Worm (Caenorhabditis elegans) whole organism, late embryonic: Measurements from ENCODE around the gene C28H8.5.

Experiments used
- C08G9.2 ChIP-seq: sonication (generic microtip); optimal IDR thresholded peaks from 2 replicates; lab custom pipeline; 2016; ENCODE audit warnings: mild to moderate bottlenecking, missing genetic modification characterization, moderate library complexity, missing compliant biosample characterization
- F13H6.1 ChIP-seq: sonication (generic microtip); optimal IDR thresholded peaks from 2 replicates; lab custom pipeline; 2016; ENCODE audit warnings: missing genetic modification characterization, missing compliant biosample characterization
- K02D7.2 ChIP-seq: sonication (generic microtip); optimal IDR thresholded peaks from 2 replicates; lab custom pipeline; 2017; ENCODE audit warnings: mild to moderate bottlenecking, missing genetic modification characterization, missing compliant biosample characterization
- T23F11.4 ChIP-seq: fragments of 200-800 bp; sonication (Bioruptor generic); optimal IDR thresholded peaks from 2 replicates; lab custom pipeline; 2018; ENCODE audit warnings: mild to moderate bottlenecking, missing genetic modification characterization, missing compliant biosample characterization
- ama-1 ChIP-seq: fragments of 150-350 bp; optimal IDR thresholded peaks from 2 replicates; lab custom pipeline; 2014
- ceh-14 ChIP-seq: sonication (generic microtip); optimal IDR thresholded peaks from 2 replicates; lab custom pipeline; 2016; ENCODE audit warnings: missing genotype, missing genetic modification characterization, missing compliant biosample characterization
- ceh-18 ChIP-seq: sonication (generic microtip); optimal IDR thresholded peaks from 2 replicates; lab custom pipeline; 2016; ENCODE audit warnings: missing genetic modification characterization, missing compliant biosample characterization
- ceh-2 ChIP-seq: sonication (generic microtip); optimal IDR thresholded peaks from 2 replicates; lab custom pipeline; 2016; ENCODE audit warnings: missing genotype, missing genetic modification characterization, missing compliant biosample characterization
- ceh-22 ChIP-seq: sonication (generic microtip); optimal IDR thresholded peaks from 2 replicates; lab custom pipeline; 2017; ENCODE audit warnings: missing biosample characterization, missing genetic modification characterization
- ceh-31 ChIP-seq: sonication (generic microtip); optimal IDR thresholded peaks from 2 replicates; lab custom pipeline; 2016; ENCODE audit warnings: missing genetic modification characterization, missing compliant biosample characterization
- ceh-34 ChIP-seq: sonication (generic microtip); optimal IDR thresholded peaks from 2 replicates; lab custom pipeline; 2016; ENCODE audit warnings: mild to moderate bottlenecking, missing genetic modification characterization, missing compliant biosample characterization
- ceh-45 ChIP-seq: fragments of 200-800 bp; sonication (Bioruptor generic); IDR thresholded peaks from 2 replicates; pipeline ENCODE4 v1.3.6; 2022; ENCODE audit warnings: missing genetic modification reagents, missing genetic modification characterization, missing compliant biosample characterization
- ceh-48 ChIP-seq: sonication (generic microtip); optimal IDR thresholded peaks from 2 replicates; lab custom pipeline; 2016; ENCODE audit warnings: missing genetic modification characterization, inconsistent platforms, missing compliant biosample characterization
- ceh-9 ChIP-seq: sonication (generic microtip); optimal IDR thresholded peaks from 2 replicates; lab custom pipeline; 2016; ENCODE audit warnings: mild to moderate bottlenecking, missing genetic modification characterization, inconsistent platforms, missing compliant biosample characterization
- che-1 ChIP-seq: sonication (generic microtip); optimal IDR thresholded peaks from 2 replicates; lab custom pipeline; 2016; ENCODE audit warnings: mild to moderate bottlenecking, missing genetic modification characterization, missing compliant biosample characterization
- dmd-4 ChIP-seq: sonication (generic microtip); optimal IDR thresholded peaks from 2 replicates; lab custom pipeline; 2016; ENCODE audit warnings: borderline replicate concordance, missing genetic modification characterization, missing compliant biosample characterization
- dve-1 ChIP-seq: sonication (generic microtip); optimal IDR thresholded peaks from 2 replicates; lab custom pipeline; 2017; ENCODE audit warnings: antibody characterized with exemption, mild to moderate bottlenecking, missing genetic modification characterization, missing compliant biosample characterization
- elt-2 ChIP-seq: sonication (generic microtip); optimal IDR thresholded peaks from 2 replicates; lab custom pipeline; 2016; ENCODE audit warnings: missing genetic modification reagents, missing genetic modification characterization, missing compliant biosample characterization
- elt-4 ChIP-seq: sonication (generic microtip); optimal IDR thresholded peaks from 2 replicates; lab custom pipeline; 2016; ENCODE audit warnings: missing genetic modification characterization, missing compliant biosample characterization
- ets-4 ChIP-seq: sonication (generic microtip); optimal IDR thresholded peaks from 2 replicates; lab custom pipeline; 2016; ENCODE audit warnings: missing genetic modification characterization, missing compliant biosample characterization
- eyg-1 ChIP-seq: sonication (generic microtip); optimal IDR thresholded peaks from 2 replicates; lab custom pipeline; 2016; ENCODE audit warnings: missing genotype, missing genetic modification characterization, missing compliant biosample characterization
- fax-1 ChIP-seq: sonication (generic microtip); optimal IDR thresholded peaks from 2 replicates; lab custom pipeline; 2016; ENCODE audit warnings: missing genotype, missing genetic modification characterization, missing compliant biosample characterization
- fkh-10 ChIP-seq: fragments of 150-350 bp; optimal IDR thresholded peaks from 2 replicates; lab custom pipeline; 2014; ENCODE audit warnings: missing biosample characterization, missing genetic modification reagents, missing genetic modification characterization
- hlh-30 ChIP-seq: sonication (generic microtip); optimal IDR thresholded peaks from 2 replicates; lab custom pipeline; 2017; ENCODE audit warnings: antibody characterized with exemption, missing genetic modification characterization, missing compliant biosample characterization; ENCODE audit not compliant: insufficient read depth
- hlh-6 ChIP-seq: sonication (generic microtip); optimal IDR thresholded peaks from 2 replicates; lab custom pipeline; 2016; ENCODE audit warnings: missing genotype, missing genetic modification characterization, missing compliant biosample characterization
- hlh-8 ChIP-seq: sonication (generic microtip); optimal IDR thresholded peaks from 2 replicates; lab custom pipeline; 2016; ENCODE audit warnings: missing genotype, missing genetic modification characterization, missing compliant biosample characterization
- lin-11 ChIP-seq: fragments of 200-800 bp; sonication (Bioruptor generic); optimal IDR thresholded peaks from 2 replicates; lab custom pipeline; 2018; ENCODE audit warnings: mild to moderate bottlenecking, missing genetic modification characterization, missing compliant biosample characterization
- mec-3 ChIP-seq: sonication (generic microtip); optimal IDR thresholded peaks from 2 replicates; lab custom pipeline; 2016; ENCODE audit warnings: borderline replicate concordance, missing genetic modification characterization, missing compliant biosample characterization
- nfya-1 ChIP-seq: sonication (generic microtip); optimal IDR thresholded peaks from 2 replicates; lab custom pipeline; 2017; ENCODE audit warnings: missing genetic modification characterization, mild to moderate bottlenecking, missing compliant biosample characterization, antibody characterized with exemption, moderate library complexity
- nhr-232 ChIP-seq: sonication (generic microtip); optimal IDR thresholded peaks from 2 replicates; lab custom pipeline; 2016; ENCODE audit warnings: missing genetic modification characterization, missing compliant biosample characterization
- npax-4 ChIP-seq: sonication (generic microtip); optimal IDR thresholded peaks from 2 replicates; lab custom pipeline; 2016; ENCODE audit warnings: missing genetic modification characterization, missing compliant biosample characterization
- pat-9 ChIP-seq: fragments of 200-800 bp; sonication (Bioruptor generic); optimal IDR thresholded peaks from 2 replicates; lab custom pipeline; 2018; ENCODE audit warnings: mild to moderate bottlenecking, missing genetic modification characterization, moderate library complexity, missing compliant biosample characterization
- pha-2 ChIP-seq: sonication (generic microtip); optimal IDR thresholded peaks from 2 replicates; lab custom pipeline; 2017; ENCODE audit warnings: mild to moderate bottlenecking, missing genetic modification characterization, missing compliant biosample characterization
- pqm-1 ChIP-seq: sonication (generic microtip); optimal IDR thresholded peaks from 2 replicates; lab custom pipeline; 2016; ENCODE audit warnings: missing genetic modification characterization, missing compliant biosample characterization
- pros-1 ChIP-seq: fragments of 150-350 bp; optimal IDR thresholded peaks from 2 replicates; lab custom pipeline; 2014; ENCODE audit warnings: missing biosample characterization, missing genetic modification reagents, missing genetic modification characterization
- ref-2 ChIP-seq: sonication (generic microtip); optimal IDR thresholded peaks from 2 replicates; lab custom pipeline; 2016; ENCODE audit warnings: missing genetic modification characterization, missing compliant biosample characterization
- rnt-1 ChIP-seq: sonication (generic microtip); optimal IDR thresholded peaks from 2 replicates; lab custom pipeline; 2016; ENCODE audit warnings: missing genetic modification characterization, missing compliant biosample characterization
- sox-2 ChIP-seq: fragments of 200-800 bp; sonication (Bioruptor generic); IDR thresholded peaks from 2 replicates; pipeline ENCODE4 v1.3.6; 2022; ENCODE audit warnings: missing genetic modification reagents, missing genetic modification characterization, missing compliant biosample characterization
- sox-4 ChIP-seq: sonication (generic microtip); optimal IDR thresholded peaks from 2 replicates; lab custom pipeline; 2017; ENCODE audit warnings: mild to moderate bottlenecking, missing genetic modification characterization, inconsistent platforms, missing compliant biosample characterization
- tbx-2 ChIP-seq: sonication (generic microtip); optimal IDR thresholded peaks from 2 replicates; lab custom pipeline; 2016; ENCODE audit warnings: missing genetic modification characterization, missing compliant biosample characterization
- tbx-7 ChIP-seq: sonication (generic microtip); optimal IDR thresholded peaks from 2 replicates; lab custom pipeline; 2016; ENCODE audit warnings: missing genotype, missing genetic modification characterization, missing compliant biosample characterization
- ttx-3 ChIP-seq: sonication (generic microtip); optimal IDR thresholded peaks from 2 replicates; lab custom pipeline; 2016; ENCODE audit warnings: missing genetic modification reagents, missing genetic modification characterization, missing compliant biosample characterization
- unc-42 ChIP-seq: sonication (generic microtip); optimal IDR thresholded peaks from 2 replicates; lab custom pipeline; 2016; ENCODE audit warnings: missing genotype, missing genetic modification characterization, missing compliant biosample characterization
- unc-55 ChIP-seq: sonication (generic microtip); optimal IDR thresholded peaks from 2 replicates; lab custom pipeline; 2017; ENCODE audit warnings: missing biosample characterization, missing genetic modification reagents, missing genetic modification characterization
- unc-86 ChIP-seq: sonication (generic microtip); optimal IDR thresholded peaks from 2 replicates; lab custom pipeline; 2016; ENCODE audit warnings: missing genetic modification characterization, missing compliant biosample characterization
- ztf-16 ChIP-seq: sonication (generic microtip); optimal IDR thresholded peaks from 2 replicates; lab custom pipeline; 2017; ENCODE audit warnings: missing genetic modification characterization, missing compliant biosample characterization

Gene C28H8.5

ce11 chrIII:5846412-5846811, 37.7 kb upstream of the C28H8.5 start:
- no peak for TF ChIP-seq T23F11.4 (GFP tag; lab: Kevin White, UChicago)
- no peak for TF ChIP-seq pha-2
- TF ChIP-seq pqm-1 (tag; lab: Kevin White, UChicago), result no peak
- TF ChIP-seq unc-42 (tag; lab: Kevin White, UChicago), result peak; percentile 38
- no peak for TF ChIP-seq npax-4
- TF ChIP-seq ceh-18 (tag; lab: Kevin White, UChicago), result peak; percentile 0
- no peak for TF ChIP-seq ceh-31 (tag; lab: Kevin White, UChicago)
- TF ChIP-seq ets-4 (tag; lab: Kevin White, UChicago), result no peak
- TF ChIP-seq sox-2 (GFP tag; lab: Robert Waterston, UW), result no peak
- TF ChIP-seq eyg-1 (tag; lab: Kevin White, UChicago), result no peak
- no peak for TF ChIP-seq mec-3 (tag; lab: Kevin White, UChicago)
- no peak for TF ChIP-seq ttx-3 (tag; lab: Kevin White, UChicago)
- no peak for TF ChIP-seq ceh-22 (tag; lab: Kevin White, UChicago)
- TF ChIP-seq ceh-48 (tag; lab: Kevin White, UChicago), result no peak
- TF ChIP-seq ref-2 (tag; lab: Kevin White, UChicago), result no peak

ce11 chrIII:5853240-5853639, 30.9 kb upstream of the C28H8.5 start, which contains the start of gene ddx-23:
Gene ddx-23, minus strand, starts transcription at chrIII:5853269.
- TF ChIP-seq hlh-6 (tag; lab: Kevin White, UChicago) (no peak), sox-4 (tag; lab: Kevin White, UChicago) (no peak), lin-11 (tag; lab: Kevin White, UChicago) (no peak), tbx-2 (tag; lab: Kevin White, UChicago) (peak; percentile 14), elt-4 (no peak), ceh-9 (tag; lab: Kevin White, UChicago) (no peak), elt-2 (tag; lab: Kevin White, UChicago) (peak; percentile 11), ttx-3 (tag; lab: Kevin White, UChicago) (no peak), ceh-14 (tag; lab: Kevin White, UChicago) (peak; percentile 9), ceh-45 (GFP tag; lab: Robert Waterston, UW) (no peak), unc-86 (tag; lab: Kevin White, UChicago) (no peak), pat-9 (tag; lab: Kevin White, UChicago) (no peak), sox-2 (GFP tag; lab: Robert Waterston, UW) (no peak), unc-42 (tag; lab: Kevin White, UChicago) (peak; percentile 34), hlh-8 (tag; lab: Kevin White, UChicago) (peak; percentile 7), ztf-16 (tag; lab: Kevin White, UChicago) (no peak), unc-55 (GFP tag; lab: Kevin White, UChicago) (no peak), ets-4 (tag; lab: Kevin White, UChicago) (peak; percentile 93), fax-1 (tag; lab: Kevin White, UChicago) (peak; percentile 7), nfya-1 (no peak), ceh-31 (tag; lab: Kevin White, UChicago) (peak; percentile 70)
- TF ChIP-seq, all 69 proteins: peak for 8

ce11 chrIII:5855637-5856179, 28.4 kb upstream of the C28H8.5 start, which contains the start of the genes cct-6 and alh-9:
Gene cct-6, minus strand, starts transcription at chrIII:5855687.
Gene alh-9, plus strand, starts transcription at chrIII:5856018.
- no peak for TF ChIP-seq K02D7.2 (tag; lab: Kevin White, UChicago)
- TF ChIP-seq dmd-4 (tag; lab: Kevin White, UChicago), result no peak
- TF ChIP-seq ceh-18 (tag; lab: Kevin White, UChicago), result peak; percentile 39
- no peak for TF ChIP-seq tbx-7 (tag; lab: Kevin White, UChicago)
- no peak for TF ChIP-seq rnt-1
- no peak for TF ChIP-seq pros-1 (tag; lab: Kevin White, UChicago)
- TF ChIP-seq ceh-45 (GFP tag; lab: Robert Waterston, UW), result no peak
- TF ChIP-seq fkh-10, result no peak
- no peak for TF ChIP-seq C08G9.2 (tag; lab: Kevin White, UChicago)
- no peak for TF ChIP-seq lin-11 (tag; lab: Kevin White, UChicago)
- TF ChIP-seq che-1, result no peak
- TF ChIP-seq ceh-14 (tag; lab: Kevin White, UChicago), result no peak
- TF ChIP-seq nhr-232 (tag; lab: Kevin White, UChicago), result no peak
- peak; percentile 19 for TF ChIP-seq tbx-2 (tag; lab: Kevin White, UChicago)
- no peak for TF ChIP-seq ceh-2
- peak; percentile 7 for TF ChIP-seq ceh-34
- no peak for TF ChIP-seq ama-1 (lab: Kevin White, UChicago)
- TF ChIP-seq ceh-31 (tag; lab: Kevin White, UChicago), result peak; percentile 59
- TF ChIP-seq ztf-16 (tag; lab: Kevin White, UChicago), result no peak
- TF ChIP-seq pat-9 (tag; lab: Kevin White, UChicago), result no peak
- peak; percentile 64 for TF ChIP-seq dve-1
- peak; percentile 76 for TF ChIP-seq nfya-1
- no peak for TF ChIP-seq ref-2 (tag; lab: Kevin White, UChicago)
- peak; percentile 60 for TF ChIP-seq ets-4 (tag; lab: Kevin White, UChicago)
- TF ChIP-seq fax-1 (tag; lab: Kevin White, UChicago), result no peak
- TF ChIP-seq pha-2, result peak; percentile 30
- TF ChIP-seq F13H6.1 (tag; lab: Kevin White, UChicago), result no peak
- TF ChIP-seq unc-55 (GFP tag; lab: Kevin White, UChicago), result peak; percentile 56
- TF ChIP-seq unc-42 (tag; lab: Kevin White, UChicago), result peak; percentile 73
- TF ChIP-seq hlh-30 (tag; lab: Kevin White, UChicago), result no peak
